Fruit fly (Drosophila melanogaster) whole organism, embryonic: ENCODE measurements around the gene udt.
A peak's percentile ranks its signal among the peaks of the same experiment; 100 is the strongest.

Source experiments
- ATbp ChIP-seq: fragments of 200-800 bp; sonication (Bioruptor generic); optimal IDR thresholded peaks from 2 replicates; lab custom pipeline; 2017; ENCODE audit warnings: missing biosample characterization, mild to moderate bottlenecking, missing genetic modification characterization, missing genetic modification reagents
- Abd-B ChIP-seq: fragments of 200-800 bp; sonication (Bioruptor generic); optimal IDR thresholded peaks from 2 replicates; lab custom pipeline; 2018; ENCODE audit warnings: missing biosample characterization, mild to moderate bottlenecking, missing genetic modification characterization, moderate library complexity
- B-H2 ChIP-seq: fragments of 200-800 bp; sonication (Bioruptor generic); optimal IDR thresholded peaks from 2 replicates; lab custom pipeline; 2018; ENCODE audit warnings: missing biosample characterization, mild to moderate bottlenecking, missing genetic modification characterization
- Bteb2 ChIP-seq: fragments of 200-800 bp; sonication (Bioruptor generic); optimal IDR thresholded peaks from 2 replicates; lab custom pipeline; 2016; ENCODE audit warnings: missing biosample characterization, missing genetic modification characterization
- CG10209 ChIP-seq: fragments of 200-800 bp; sonication (Bioruptor generic); optimal IDR thresholded peaks from 3 replicates; lab custom pipeline; 2017; ENCODE audit warnings: missing biosample characterization, mild to moderate bottlenecking, missing genetic modification characterization, missing genetic modification reagents
- CG10654 ChIP-seq: fragments of 200-800 bp; sonication (Bioruptor generic); optimal IDR thresholded peaks from 2 replicates; lab custom pipeline; 2016; ENCODE audit warnings: missing biosample characterization, missing genetic modification characterization
- CG10979 ChIP-seq: fragments of 200-800 bp; sonication (Bioruptor generic); optimal IDR thresholded peaks from 2 replicates; lab custom pipeline; 2018; ENCODE audit warnings: missing biosample characterization, mild to moderate bottlenecking, missing genetic modification characterization, moderate library complexity
- CG11723 ChIP-seq: fragments of 200-800 bp; sonication (Bioruptor generic); optimal IDR thresholded peaks from 2 replicates; lab custom pipeline; 2017; ENCODE audit warnings: missing biosample characterization, mild to moderate bottlenecking, missing genetic modification characterization
- CG12155 ChIP-seq: fragments of 200-800 bp; sonication (Bioruptor generic); optimal IDR thresholded peaks from 3 replicates; lab custom pipeline; 2016; ENCODE audit warnings: missing biosample characterization, missing genetic modification characterization
- CG13287 ChIP-seq: fragments of 200-800 bp; sonication (Bioruptor generic); IDR thresholded peaks from 2 replicates; pipeline ENCODE4 v1.3.6; 2022; ENCODE audit warnings: missing biosample characterization, missing genetic modification characterization; ENCODE audit not compliant: partially characterized antibody
- CG14050 ChIP-seq: fragments of 200-800 bp; sonication (Bioruptor generic); IDR thresholded peaks from 3 replicates; pipeline ENCODE4 v1.3.6; 2022; ENCODE audit warnings: missing biosample characterization, missing genetic modification characterization
- CG14710 ChIP-seq: fragments of 200-800 bp; sonication (Bioruptor generic); optimal IDR thresholded peaks from 3 replicates; lab custom pipeline; 2019; ENCODE audit warnings: missing biosample characterization, mild to moderate bottlenecking, missing genetic modification characterization, moderate library complexity
- CG15011 ChIP-seq: fragments of 200-800 bp; sonication (Bioruptor generic); optimal IDR thresholded peaks from 3 replicates; lab custom pipeline; 2018; ENCODE audit warnings: missing biosample characterization, mild to moderate bottlenecking, missing genetic modification characterization
- CG1529 ChIP-seq: fragments of 200-800 bp; sonication (Bioruptor generic); optimal IDR thresholded peaks from 3 replicates; lab custom pipeline; 2018; ENCODE audit warnings: missing biosample characterization, missing genetic modification characterization
- CG1603 ChIP-seq: fragments of 200-800 bp; sonication (Bioruptor generic); optimal IDR thresholded peaks from 2 replicates; lab custom pipeline; 2019; ENCODE audit warnings: missing biosample characterization, mild to moderate bottlenecking, missing genetic modification characterization, moderate library complexity
- CG1647 ChIP-seq: fragments of 200-800 bp; sonication (Bioruptor generic); optimal IDR thresholded peaks from 3 replicates; lab custom pipeline; 2016; ENCODE audit warnings: missing biosample characterization, missing genetic modification characterization
- CG17328 ChIP-seq: fragments of 200-800 bp; sonication (Bioruptor generic); IDR thresholded peaks from 2 replicates; pipeline ENCODE4 v1.3.6; 2022; ENCODE audit warnings: missing biosample characterization, missing genetic modification characterization
- CG18619 ChIP-seq: fragments of 200-800 bp; sonication (Bioruptor generic); optimal IDR thresholded peaks from 3 replicates; lab custom pipeline; 2017; ENCODE audit warnings: missing biosample characterization, mild to moderate bottlenecking, missing genetic modification characterization
- CG30020 ChIP-seq: fragments of 200-800 bp; optimal IDR thresholded peaks from 2 replicates; lab custom pipeline; 2019; ENCODE audit warnings: missing biosample characterization, mild to moderate bottlenecking, missing genetic modification characterization, moderate library complexity
- CG31224 ChIP-seq: fragments of 200-800 bp; sonication (Bioruptor generic); IDR thresholded peaks from 2 replicates; pipeline ENCODE4 v1.3.6; 2022; ENCODE audit warnings: missing biosample characterization, missing genetic modification characterization
- CG32767 ChIP-seq: fragments of 200-800 bp; sonication (Bioruptor generic); IDR thresholded peaks from 2 replicates; pipeline ENCODE4 v1.3.6; 2022; ENCODE audit warnings: missing biosample characterization, missing genetic modification characterization
- CG3281 ChIP-seq: fragments of 200-800 bp; sonication (Bioruptor generic); optimal IDR thresholded peaks from 3 replicates; lab custom pipeline; 2017; ENCODE audit warnings: missing biosample characterization, mild to moderate bottlenecking, missing genetic modification characterization
- CG9215 ChIP-seq: fragments of 200-800 bp; sonication (Bioruptor generic); IDR thresholded peaks from 2 replicates; pipeline ENCODE4 v1.3.6; 2022; ENCODE audit warnings: missing biosample characterization, missing genetic modification characterization
- Dp ChIP-seq: fragments of 200-800 bp; sonication (Bioruptor generic); optimal IDR thresholded peaks from 2 replicates; lab custom pipeline; 2018; ENCODE audit warnings: missing biosample characterization, mild to moderate bottlenecking, missing genetic modification characterization, moderate library complexity
- Hey ChIP-seq: fragments of 200-800 bp; sonication (Bioruptor generic); optimal IDR thresholded peaks from 3 replicates; lab custom pipeline; 2018; ENCODE audit warnings: missing biosample characterization, mild to moderate bottlenecking, missing genetic modification characterization
- Hr3 ChIP-seq: fragments of 200-800 bp; sonication (Bioruptor generic); optimal IDR thresholded peaks from 3 replicates; lab custom pipeline; 2016; ENCODE audit warnings: missing biosample characterization, missing genetic modification characterization
- Lpt ChIP-seq: fragments of >200 bp; optimal IDR thresholded peaks from 2 replicates; lab custom pipeline; 2018; ENCODE audit warnings: missing biosample characterization, missing genetic modification characterization
- Nf-YC ChIP-seq: fragments of 200-800 bp; optimal IDR thresholded peaks from 3 replicates; lab custom pipeline; 2019; ENCODE audit warnings: missing biosample characterization, mild to moderate bottlenecking, missing genetic modification characterization, moderate library complexity
- Opbp ChIP-seq: fragments of 200-800 bp; sonication (Bioruptor generic); IDR thresholded peaks from 3 replicates; pipeline ENCODE4 v1.3.6; 2022; ENCODE audit warnings: missing biosample characterization, missing genetic modification characterization; ENCODE audit not compliant: partially characterized antibody
- Rfx ChIP-seq: fragments of 200-800 bp; sonication (Bioruptor generic); IDR thresholded peaks from 2 replicates; pipeline ENCODE4 v1.3.6; 2022; ENCODE audit warnings: missing biosample characterization, missing genetic modification characterization
- Sry-δ ChIP-seq: fragments of 200-800 bp; sonication (Bioruptor generic); optimal IDR thresholded peaks from 2 replicates; lab custom pipeline; 2016; ENCODE audit warnings: missing biosample characterization, missing genetic modification characterization
- Taf1 ChIP-seq: fragments of 200-800 bp; sonication (Bioruptor generic); IDR thresholded peaks from 2 replicates; pipeline ENCODE4 v1.3.6; 2022; ENCODE audit warnings: missing biosample characterization, missing genetic modification characterization
- Vsx1 ChIP-seq: fragments of 200-800 bp; sonication (Bioruptor generic); optimal IDR thresholded peaks from 2 replicates; lab custom pipeline; 2017; ENCODE audit warnings: missing biosample characterization, mild to moderate bottlenecking, missing genetic modification characterization, missing genetic modification reagents
- ash1 ChIP-seq: fragments of 200-800 bp; sonication (Bioruptor generic); optimal IDR thresholded peaks from 2 replicates; lab custom pipeline; 2018; ENCODE audit warnings: missing biosample characterization, mild to moderate bottlenecking, missing genetic modification characterization
- bsh ChIP-seq, 2 experiments: fragments of 200-800 bp; sonication (Bioruptor generic); optimal IDR thresholded peaks; 2 replicates each; lab custom pipeline; 2017 to 2018; ENCODE audit warnings: mild to moderate bottlenecking in 2 of 2, missing biosample characterization in 2 of 2, missing genetic modification characterization in 2 of 2, moderate library complexity in 1 of 2
- corto ChIP-seq: fragments of 200-800 bp; sonication (Bioruptor generic); optimal IDR thresholded peaks from 2 replicates; lab custom pipeline; 2016; ENCODE audit warnings: missing biosample characterization, mild to moderate bottlenecking, missing genetic modification characterization, moderate library complexity
- cwo ChIP-seq: fragments of 200-800 bp; sonication (Bioruptor generic); optimal IDR thresholded peaks from 3 replicates; lab custom pipeline; 2017; ENCODE audit warnings: missing biosample characterization, missing genetic modification characterization, mild to moderate bottlenecking, moderate library complexity, missing genetic modification reagents
- fd102C ChIP-seq: fragments of 200-800 bp; sonication (Bioruptor generic); optimal IDR thresholded peaks from 2 replicates; lab custom pipeline; 2018; ENCODE audit warnings: missing biosample characterization, mild to moderate bottlenecking, missing genetic modification characterization, moderate library complexity
- hth ChIP-seq: fragments of >200 bp; optimal IDR thresholded peaks from 2 replicates; lab custom pipeline; 2017; ENCODE audit warnings: inconsistent platforms
- lbe ChIP-seq: fragments of 200-800 bp; sonication (Bioruptor generic); optimal IDR thresholded peaks from 2 replicates; lab custom pipeline; 2016; ENCODE audit warnings: missing biosample characterization, mild to moderate bottlenecking, missing genetic modification characterization
- nerfin-2 ChIP-seq: fragments of 200-800 bp; sonication (Bioruptor generic); IDR thresholded peaks from 2 replicates; pipeline ENCODE4 v1.3.6; 2022; ENCODE audit warnings: missing biosample characterization, missing genetic modification characterization; ENCODE audit not compliant: partially characterized antibody
- oc ChIP-seq: fragments of 200-800 bp; sonication (Bioruptor generic); optimal IDR thresholded peaks from 2 replicates; lab custom pipeline; 2018; ENCODE audit warnings: missing biosample characterization, mild to moderate bottlenecking, missing genetic modification characterization, moderate library complexity
- org-1 ChIP-seq: fragments of 200-800 bp; sonication (Bioruptor generic); optimal IDR thresholded peaks from 2 replicates; lab custom pipeline; 2017; ENCODE audit warnings: missing biosample characterization, missing genetic modification characterization
- prd ChIP-seq, 3 experiments: fragments of >200 bp in 2 of 3; fragments of 200-800 bp in 1 of 3; sonication (Bioruptor generic) in 1 of 3; optimal IDR thresholded peaks in 2 of 3; IDR thresholded peaks in 1 of 3; 2 replicates in 2 of 3; 3 replicates in 1 of 3; pipeline versions ENCODE4 v1.3.6 to Lab custom; 2017 to 2022; ENCODE audit warnings: missing biosample characterization in 1 of 3, missing genetic modification characterization in 1 of 3
- salm ChIP-seq: fragments of 200-800 bp; sonication (Bioruptor generic); optimal IDR thresholded peaks from 2 replicates; lab custom pipeline; 2018; ENCODE audit warnings: missing biosample characterization, mild to moderate bottlenecking, missing genetic modification characterization
- stwl ChIP-seq: fragments of 200-800 bp; sonication (Bioruptor generic); optimal IDR thresholded peaks from 3 replicates; lab custom pipeline; 2018; ENCODE audit warnings: missing biosample characterization, mild to moderate bottlenecking, missing genetic modification characterization, moderate library complexity
- tgo ChIP-seq: fragments of 200-800 bp; sonication (Bioruptor generic); IDR thresholded peaks from 3 replicates; pipeline ENCODE4 v1.3.6; 2022; ENCODE audit warnings: missing biosample characterization, missing genetic modification characterization
- toy ChIP-seq: fragments of 200-800 bp; sonication (Bioruptor generic); IDR thresholded peaks from 2 replicates; pipeline ENCODE4 v1.3.6; 2022; ENCODE audit warnings: missing biosample characterization, missing genetic modification characterization
- tup ChIP-seq: fragments of 200-800 bp; sonication (Bioruptor generic); optimal IDR thresholded peaks from 2 replicates; lab custom pipeline; 2016; ENCODE audit warnings: missing biosample characterization, mild to moderate bottlenecking, missing genetic modification characterization, moderate library complexity
- usp ChIP-seq: fragments of >200 bp; optimal IDR thresholded peaks from 2 replicates; lab custom pipeline; 2017; ENCODE audit warnings: missing biosample characterization, missing genetic modification characterization
- wdn ChIP-seq: fragments of 200-800 bp; sonication (Bioruptor generic); IDR thresholded peaks from 2 replicates; pipeline ENCODE4 v1.3.6; 2022; ENCODE audit warnings: missing biosample characterization, missing genetic modification characterization

Gene udt

dm6 chr3R:23763015-23763414 lies at the start of gene udt:
TSS of gene udt (minus strand) at chr3R:23763263.
- TF ChIP-seq CG1603, result peak; percentile 53
- no peak for TF ChIP-seq ATbp (GFP tag; lab: Kevin White, UChicago)
- TF ChIP-seq Rfx (GFP tag; lab: Robert Waterston, UW), result peak; percentile 47; the same call in 1 of the 2 replicates
- TF ChIP-seq Hey (tag; lab: Kevin White, UChicago), result no peak
- TF ChIP-seq fd102C (GFP tag; lab: Kevin White, UChicago), result no peak
- TF ChIP-seq CG17328 (GFP tag; lab: Robert Waterston, UW), result no peak
- peak; percentile 14 for TF ChIP-seq CG12155 (GFP tag; lab: Kevin White, UChicago)
- TF ChIP-seq Bteb2, result no peak
- no peak for TF ChIP-seq CG11723 (GFP tag; lab: Kevin White, UChicago)
- peak; percentile 11 for TF ChIP-seq CG10209 (GFP tag; lab: Kevin White, UChicago)
- peak; percentile 46 for TF ChIP-seq Abd-B (GFP tag; lab: Kevin White, UChicago)
- no peak for TF ChIP-seq tgo (GFP tag; lab: Robert Waterston, UW)
- no peak for TF ChIP-seq corto (GFP tag; lab: Kevin White, UChicago)
- no peak for TF ChIP-seq tup
- no peak for TF ChIP-seq Opbp (GFP tag; lab: Robert Waterston, UW)
- peak; percentile 24 for TF ChIP-seq CG1647 (GFP tag; lab: Kevin White, UChicago)
- peak; percentile 86 for TF ChIP-seq stwl
- TF ChIP-seq CG18619 (GFP tag; lab: Kevin White, UChicago), result no peak
- TF ChIP-seq Nf-YC (tag; lab: Kevin White, UChicago), result no peak
- no peak for TF ChIP-seq Vsx1 (GFP tag; lab: Kevin White, UChicago)
- no peak for TF ChIP-seq Taf1
- TF ChIP-seq bsh (GFP tag; optimal IDR thresholded peaks at IDR 0.05; lab: Kevin White, UChicago), result no peak
- no peak for TF ChIP-seq cwo
- TF ChIP-seq CG14710 (tag; lab: Kevin White, UChicago), result peak; percentile 26
- TF ChIP-seq Lpt (GFP tag; lab: Kevin White, UChicago), result no peak
- no peak for TF ChIP-seq hth (lab: Kevin White, UChicago)
- no peak for TF ChIP-seq prd (optimal IDR thresholded peaks at IDR 0.05; lab: Kevin White, UChicago)
- no peak for TF ChIP-seq prd (GFP tag; IDR thresholded peaks at IDR 0.05; lab: Robert Waterston, UW)
- no peak for TF ChIP-seq Hr3
- TF ChIP-seq Sry-δ, result peak; percentile 10
- TF ChIP-seq CG30020 (tag; lab: Kevin White, UChicago), result no peak
- TF ChIP-seq CG31224 (GFP tag; lab: Robert Waterston, UW), result no peak
- TF ChIP-seq CG32767, result no peak
- TF ChIP-seq salm (tag; lab: Kevin White, UChicago), result no peak
- TF ChIP-seq Dp, result peak; percentile 27
- peak; percentile 33; the same call in 1 of the 2 replicates for TF ChIP-seq CG13287 (GFP tag; lab: Robert Waterston, UW)
- TF ChIP-seq nerfin-2 (GFP tag; lab: Robert Waterston, UW), result no peak
- TF ChIP-seq lbe (GFP tag; lab: Kevin White, UChicago), result no peak
- no peak for TF ChIP-seq CG1529 (GFP tag; lab: Kevin White, UChicago)
- no peak for TF ChIP-seq CG15011
- TF ChIP-seq B-H2 (GFP tag; lab: Kevin White, UChicago), result peak; percentile 23
- TF ChIP-seq CG3281 (GFP tag; lab: Kevin White, UChicago), result no peak
- no peak for TF ChIP-seq wdn (GFP tag; lab: Robert Waterston, UW)
- no peak for TF ChIP-seq usp (GFP tag; lab: Kevin White, UChicago)
- no peak for TF ChIP-seq CG9215 (GFP tag; lab: Robert Waterston, UW)
- TF ChIP-seq org-1 (GFP tag; lab: Kevin White, UChicago), result no peak
- TF ChIP-seq CG10979, result no peak
- peak; percentile 51 for TF ChIP-seq oc (tag; lab: Kevin White, UChicago)
- TF ChIP-seq CG14050 (GFP tag; lab: Robert Waterston, UW), result no peak
- no peak for TF ChIP-seq ash1
- no peak for TF ChIP-seq toy (GFP tag; lab: Robert Waterston, UW)
- peak; percentile 6 for TF ChIP-seq CG10654 (GFP tag; lab: Kevin White, UChicago)
